Fruit fly (Drosophila melanogaster): ENCODE measurements around the gene CG12684.
A peak's percentile ranks its signal among the peaks of the same experiment; 100 is the strongest.

The CG12684 gene

dm6 chrX:4553999-4554398, 17.7 kb downstream of the CG12684 start, which contains the start of gene CG11444 (continued):
- TF ChIP-seq Scr (GFP tag; IDR thresholded peaks at IDR 0.05; ENCODE audit: partially characterized antibody) (no peak), chn (GFP tag; optimal IDR thresholded peaks at IDR 0.05) (no peak), Chrac-16 (GFP tag; optimal IDR thresholded peaks at IDR 0.05) (peak; percentile 5), mam (GFP tag; optimal IDR thresholded peaks at IDR 0.05) (peak; percentile 60), CG15479 (GFP tag; optimal IDR thresholded peaks at IDR 0.05) (no peak), Elba2 (GFP tag; optimal IDR thresholded peaks at IDR 0.05) (no peak), ara (GFP tag; IDR thresholded peaks at IDR 0.05) (no peak), CG2120 (GFP tag; optimal IDR thresholded peaks at IDR 0.05) (peak; percentile 69), CG15011 (GFP tag; optimal IDR thresholded peaks at IDR 0.05) (no peak), bsh (GFP tag; optimal IDR thresholded peaks at IDR 0.05) (peak in 1 of 2 experiments; percentile 20), cad (GFP tag; optimal IDR thresholded peaks at IDR 0.05) (no peak), CG17359 (tag; optimal IDR thresholded peaks at IDR 0.05) (peak; percentile 27), BtbVII (GFP tag; optimal IDR thresholded peaks at IDR 0.05) (no peak), shn (GFP tag; optimal IDR thresholded peaks at IDR 0.05) (peak; percentile 43), CTCF (GFP tag; optimal IDR thresholded peaks at IDR 0.05) (peak; percentile 97), BEAF-32 (GFP tag; optimal IDR thresholded peaks at IDR 0.05) (peak; percentile 51), slou (GFP tag; optimal IDR thresholded peaks at IDR 0.05) (no peak), gro (GFP tag; optimal IDR thresholded peaks at IDR 0.05) (peak; percentile 79), gem (tag; optimal IDR thresholded peaks at IDR 0.05) (no peak), CG16779 (GFP tag; IDR thresholded peaks at IDR 0.05) (0 out of 2 replicates have a peak, but pooled peaks have one; percentile 31), B-H1 (GFP tag; IDR thresholded peaks at IDR 0.05) (no peak), CG6765 (GFP tag; optimal IDR thresholded peaks at IDR 0.05) (no peak), CG9932 (GFP tag; IDR thresholded peaks at IDR 0.05) (peak; percentile 67), pnt (GFP tag; optimal IDR thresholded peaks at IDR 0.05) (peak; percentile 21), CG11398 (GFP tag; optimal IDR thresholded peaks at IDR 0.05) (no peak), vnd (GFP tag; IDR thresholded peaks at IDR 0.05; ENCODE audit: partially characterized antibody) (no peak), bbx (GFP tag; IDR thresholded peaks at IDR 0.05; ENCODE audit: partially characterized antibody) (no peak; the same call in 1 of the 2 replicates), gt (GFP tag; IDR thresholded peaks at IDR 0.05) (no peak), pzg (GFP tag; optimal IDR thresholded peaks at IDR 0.05) (peak; percentile 96), Tbp (GFP tag; optimal IDR thresholded peaks at IDR 0.05) (no peak), CG3281 (GFP tag; optimal IDR thresholded peaks at IDR 0.05) (peak; percentile 9), CG10959 (GFP tag; IDR thresholded peaks at IDR 0.05) (no peak), Usf (GFP tag; optimal IDR thresholded peaks at IDR 0.05) (peak; percentile 13), zfh1 (GFP tag; IDR thresholded peaks at IDR 0.05) (0 out of 3 replicates have a peak, but pooled peaks have one; percentile 4), disco-r (GFP tag; optimal IDR thresholded peaks at IDR 0.05) (no peak), CHES-1-like (GFP tag; optimal IDR thresholded peaks at IDR 0.05) (peak; percentile 70), otp (GFP tag; IDR thresholded peaks at IDR 0.05) (no peak), CG31441 (GFP tag; IDR thresholded peaks at IDR 0.05) (0 out of 2 replicates have a peak, but pooled peaks have one; percentile 12), peb (GFP tag; IDR thresholded peaks at IDR 0.05) (no peak), CG4328 (GFP tag; optimal IDR thresholded peaks at IDR 0.05) (no peak), nerfin-1 (tag; optimal IDR thresholded peaks at IDR 0.05) (peak; percentile 33), Gsc (GFP tag; IDR thresholded peaks at IDR 0.05) (no peak), NFAT (GFP tag; IDR thresholded peaks at IDR 0.05) (peak; percentile 50; the same call in 1 of the 2 replicates), ssp (GFP tag; IDR thresholded peaks at IDR 0.05) (no peak), stwl (tag; optimal IDR thresholded peaks at IDR 0.05) (peak; percentile 76), dmrt11E (tag; optimal IDR thresholded peaks at IDR 0.05) (peak; percentile 9), kni (GFP tag; optimal IDR thresholded peaks at IDR 0.05) (no peak), phol (tag; optimal IDR thresholded peaks at IDR 0.05) (peak; percentile 31), CG7745 (tag; optimal IDR thresholded peaks at IDR 0.05) (no peak), rib (GFP tag; IDR thresholded peaks at IDR 0.05) (peak; percentile 56), CG17328 (GFP tag; IDR thresholded peaks at IDR 0.05) (no peak), CG10147 (GFP tag; optimal IDR thresholded peaks at IDR 0.05) (peak; percentile 10)

Measured in whole organism, embryonic.